Worm (Caenorhabditis elegans) whole organism, late embryonic: ENCODE data around the gene C05C10.7.

Experiments
- C08G9.2 ChIP-seq: sonication (generic microtip); optimal IDR thresholded peaks from 2 replicates; lab custom pipeline; 2016; ENCODE audit warnings: mild to moderate bottlenecking, missing genetic modification characterization, moderate library complexity, missing compliant biosample characterization
- ceh-9 ChIP-seq: sonication (generic microtip); optimal IDR thresholded peaks from 2 replicates; lab custom pipeline; 2016; ENCODE audit warnings: mild to moderate bottlenecking, missing genetic modification characterization, inconsistent platforms, missing compliant biosample characterization
- fkh-10 ChIP-seq: fragments of 150-350 bp; optimal IDR thresholded peaks from 2 replicates; lab custom pipeline; 2014; ENCODE audit warnings: missing biosample characterization, missing genetic modification reagents, missing genetic modification characterization
- pqm-1 ChIP-seq: sonication (generic microtip); optimal IDR thresholded peaks from 2 replicates; lab custom pipeline; 2016; ENCODE audit warnings: missing genetic modification characterization, missing compliant biosample characterization

DNA sequence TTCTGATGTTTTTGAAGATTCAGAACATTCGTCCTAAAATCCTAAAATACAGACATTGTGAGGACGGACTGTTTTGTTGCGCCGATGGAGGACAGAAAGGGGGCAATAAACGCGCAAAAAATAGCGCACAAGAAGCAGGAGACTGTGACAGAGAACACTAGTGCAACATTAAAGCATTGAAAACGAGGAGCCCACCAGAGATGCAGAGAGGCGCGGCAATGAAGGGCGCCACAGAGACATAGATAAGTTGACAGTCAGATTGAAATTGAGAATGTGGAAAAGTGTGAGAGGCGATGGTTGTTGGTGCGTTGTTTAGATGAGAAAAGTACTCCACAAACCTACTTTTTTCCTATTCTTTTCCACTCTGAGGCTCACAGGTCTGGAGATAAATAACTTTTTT lies 36.2 kb upstream of the C05C10.7 start, which contains the start of gene aakg-5:
- TF ChIP-seq pqm-1 (no peak), ceh-9 (tag; lab: Kevin White, UChicago) (no peak), fkh-10 (GFP tag; lab: Kevin White, UChicago) (no peak), C08G9.2 (tag; lab: Kevin White, UChicago) (no peak)
